Fruit fly (Drosophila melanogaster) whole organism, prepupa: ENCODE measurements around the gene Rpn1.
A peak's percentile ranks its signal among the peaks of the same experiment; 100 is the strongest.

Source experiments
- Blimp-1 ChIP-seq: fragments of 200-800 bp; sonication (Bioruptor generic); optimal IDR thresholded peaks from 3 replicates; lab custom pipeline; 2017; ENCODE audit warnings: missing biosample characterization, missing genetic modification characterization, mild to moderate bottlenecking, moderate library complexity, missing genetic modification reagents
- CG11294 ChIP-seq: fragments of 200-800 bp; sonication (Bioruptor generic); IDR thresholded peaks from 2 replicates; pipeline ENCODE4 v1.3.6; 2022; ENCODE audit warnings: missing biosample characterization, missing genetic modification characterization
- CG11762 ChIP-seq: fragments of 200-800 bp; sonication (Bioruptor generic); optimal IDR thresholded peaks from 3 replicates; lab custom pipeline; 2016; ENCODE audit warnings: missing biosample characterization, missing genetic modification characterization; ENCODE audit not compliant: insufficient read depth
- CG15336 ChIP-seq: fragments of 200-800 bp; sonication (Bioruptor generic); IDR thresholded peaks from 2 replicates; pipeline ENCODE4 v1.3.6; 2022; ENCODE audit warnings: missing biosample characterization, missing genetic modification characterization
- CG1621 ChIP-seq: fragments of 200-800 bp; sonication (Bioruptor generic); optimal IDR thresholded peaks from 3 replicates; lab custom pipeline; 2018; ENCODE audit warnings: missing biosample characterization, mild to moderate bottlenecking, missing genetic modification characterization
- CG16779 ChIP-seq: fragments of 200-800 bp; sonication (Bioruptor generic); optimal IDR thresholded peaks from 3 replicates; lab custom pipeline; 2017; ENCODE audit warnings: missing biosample characterization, mild to moderate bottlenecking, missing genetic modification characterization
- CG34406 ChIP-seq: fragments of 200-800 bp; sonication (Bioruptor generic); optimal IDR thresholded peaks from 3 replicates; lab custom pipeline; 2016; ENCODE audit warnings: missing biosample characterization, missing genetic modification characterization
- CG3919 ChIP-seq: fragments of 200-800 bp; sonication (Bioruptor generic); optimal IDR thresholded peaks from 3 replicates; lab custom pipeline; 2016; ENCODE audit warnings: missing biosample characterization, missing genetic modification characterization
- CG6163 ChIP-seq: fragments of 200-800 bp; sonication (Bioruptor generic); IDR thresholded peaks from 3 replicates; pipeline ENCODE4 v1.3.6; 2022; ENCODE audit warnings: missing biosample characterization, missing genetic modification characterization
- CG6276 ChIP-seq: fragments of 200-800 bp; sonication (Bioruptor generic); optimal IDR thresholded peaks from 2 replicates; lab custom pipeline; 2017; ENCODE audit warnings: missing biosample characterization, mild to moderate bottlenecking, missing genetic modification characterization
- CG6792 ChIP-seq: fragments of 200-800 bp; sonication (Bioruptor generic); optimal IDR thresholded peaks from 3 replicates; lab custom pipeline; 2016; ENCODE audit warnings: missing biosample characterization, missing genetic modification characterization
- CG6808 ChIP-seq: fragments of 200-800 bp; sonication (Bioruptor generic); optimal IDR thresholded peaks from 3 replicates; lab custom pipeline; 2017; ENCODE audit warnings: missing biosample characterization, missing genetic modification characterization, mild to moderate bottlenecking, moderate library complexity, missing genetic modification reagents
- CG6854 ChIP-seq: fragments of 200-800 bp; sonication (Bioruptor generic); optimal IDR thresholded peaks from 2 replicates; lab custom pipeline; 2017; ENCODE audit warnings: missing biosample characterization, mild to moderate bottlenecking, missing genetic modification characterization
- CG7368 ChIP-seq: fragments of 200-800 bp; sonication (Bioruptor generic); optimal IDR thresholded peaks from 3 replicates; lab custom pipeline; 2016; ENCODE audit warnings: missing biosample characterization, missing genetic modification characterization
- CG8119 ChIP-seq: fragments of 200-800 bp; sonication (Bioruptor generic); IDR thresholded peaks from 3 replicates; pipeline ENCODE4 v1.3.6; 2022; ENCODE audit warnings: missing biosample characterization, missing genetic modification characterization
- CG8632 ChIP-seq: fragments of 200-800 bp; sonication (Bioruptor generic); optimal IDR thresholded peaks from 3 replicates; lab custom pipeline; 2016; ENCODE audit warnings: missing biosample characterization, missing genetic modification characterization
- CG9139 ChIP-seq: fragments of 200-800 bp; sonication (Bioruptor generic); optimal IDR thresholded peaks from 3 replicates; lab custom pipeline; 2017; ENCODE audit warnings: missing biosample characterization, mild to moderate bottlenecking, missing genetic modification characterization
- Eip75B ChIP-seq: fragments of 200-800 bp; sonication (Bioruptor generic); optimal IDR thresholded peaks from 3 replicates; lab custom pipeline; 2016; ENCODE audit warnings: missing biosample characterization, missing genetic modification characterization
- Eip78C ChIP-seq: fragments of 200-800 bp; sonication (Bioruptor generic); peaks from one replicate; lab custom pipeline; 2016; ENCODE audit warnings: missing biosample characterization, missing genetic modification characterization
- Ets21C ChIP-seq: fragments of 200-800 bp; sonication (Bioruptor generic); optimal IDR thresholded peaks from 3 replicates; lab custom pipeline; 2016; ENCODE audit warnings: missing biosample characterization, missing genetic modification characterization
- Ets96B ChIP-seq: fragments of 200-800 bp; optimal IDR thresholded peaks from 2 replicates; lab custom pipeline; 2019; ENCODE audit warnings: missing biosample characterization, mild to moderate bottlenecking, missing genetic modification characterization, moderate library complexity
- Hr39 ChIP-seq: fragments of 200-800 bp; sonication (Bioruptor generic); optimal IDR thresholded peaks from 2 replicates; lab custom pipeline; 2016; ENCODE audit warnings: missing biosample characterization, missing genetic modification characterization
- Hr4 ChIP-seq: fragments of 200-800 bp; sonication (Bioruptor generic); optimal IDR thresholded peaks from 3 replicates; lab custom pipeline; 2016; ENCODE audit warnings: missing biosample characterization, missing genetic modification characterization
- Lpt ChIP-seq: fragments of 200-800 bp; sonication (Bioruptor generic); optimal IDR thresholded peaks from 3 replicates; lab custom pipeline; 2016; ENCODE audit warnings: missing biosample characterization, missing genetic modification characterization
- OdsH ChIP-seq: fragments of 200-800 bp; sonication (Bioruptor generic); optimal IDR thresholded peaks from 3 replicates; lab custom pipeline; 2016; ENCODE audit warnings: missing biosample characterization, missing genetic modification characterization
- Sox102F ChIP-seq: fragments of 200-800 bp; sonication (Bioruptor generic); optimal IDR thresholded peaks from 2 replicates; lab custom pipeline; 2016; ENCODE audit warnings: missing biosample characterization, mild to moderate bottlenecking, missing genetic modification characterization
- Sox15 ChIP-seq: fragments of 200-800 bp; sonication (Bioruptor generic); optimal IDR thresholded peaks from 3 replicates; lab custom pipeline; 2016; ENCODE audit warnings: missing biosample characterization, missing genetic modification characterization
- cyc ChIP-seq: fragments of 200-800 bp; sonication (Bioruptor generic); optimal IDR thresholded peaks from 3 replicates; lab custom pipeline; 2016; ENCODE audit warnings: missing biosample characterization, missing genetic modification characterization
- dsx ChIP-seq: fragments of 200-800 bp; optimal IDR thresholded peaks from 3 replicates; lab custom pipeline; 2019; ENCODE audit warnings: missing biosample characterization, mild to moderate bottlenecking, missing genetic modification characterization, moderate library complexity; ENCODE audit not compliant: poor library complexity, severe bottlenecking
- eg ChIP-seq: fragments of 200-800 bp; sonication (Bioruptor generic); IDR thresholded peaks from 3 replicates; pipeline ENCODE4 v1.3.6; 2022; ENCODE audit warnings: missing biosample characterization, missing genetic modification characterization
- fd59A ChIP-seq: fragments of 200-800 bp; sonication (Bioruptor generic); optimal IDR thresholded peaks from 2 replicates; lab custom pipeline; 2017; ENCODE audit warnings: missing biosample characterization, mild to moderate bottlenecking, missing genetic modification characterization, missing genetic modification reagents
- fd85E ChIP-seq: fragments of 200-800 bp; sonication (Bioruptor generic); optimal IDR thresholded peaks from 3 replicates; lab custom pipeline; 2016; ENCODE audit warnings: missing biosample characterization, missing genetic modification characterization
- fkh ChIP-seq: fragments of 200-800 bp; sonication (Bioruptor generic); optimal IDR thresholded peaks from 3 replicates; lab custom pipeline; 2017; ENCODE audit warnings: missing biosample characterization, mild to moderate bottlenecking, missing genetic modification characterization, moderate library complexity
- lz ChIP-seq: fragments of 200-800 bp; sonication (Bioruptor generic); optimal IDR thresholded peaks from 3 replicates; lab custom pipeline; 2016; ENCODE audit warnings: missing biosample characterization, missing genetic modification characterization
- net ChIP-seq: fragments of 200-800 bp; sonication (Bioruptor generic); optimal IDR thresholded peaks from 3 replicates; lab custom pipeline; 2016; ENCODE audit warnings: missing biosample characterization, missing genetic modification characterization
- pdm3 ChIP-seq: fragments of 200-800 bp; sonication (Bioruptor generic); optimal IDR thresholded peaks from 3 replicates; lab custom pipeline; 2016; ENCODE audit warnings: missing biosample characterization, missing genetic modification characterization
- ss ChIP-seq, 2 experiments: fragments of 200-800 bp; sonication (Bioruptor generic); optimal IDR thresholded peaks; 2 replicates in 1 of 2; 3 replicates in 1 of 2; lab custom pipeline; 2017 to 2018; ENCODE audit warnings: mild to moderate bottlenecking in 2 of 2, missing biosample characterization in 2 of 2, missing genetic modification characterization in 2 of 2, moderate library complexity in 1 of 2
- svp ChIP-seq: fragments of 200-800 bp; sonication (Bioruptor generic); peaks from one replicate; lab custom pipeline; 2016; ENCODE audit warnings: missing biosample characterization, missing genetic modification characterization
- topi ChIP-seq: fragments of 200-800 bp; sonication (Bioruptor generic); optimal IDR thresholded peaks from 3 replicates; lab custom pipeline; 2016; ENCODE audit warnings: missing biosample characterization, missing genetic modification characterization
- vri ChIP-seq: fragments of 200-800 bp; sonication (Bioruptor generic); optimal IDR thresholded peaks from 3 replicates; lab custom pipeline; 2016; ENCODE audit warnings: missing biosample characterization, mild to moderate bottlenecking, missing genetic modification characterization

Gene Rpn1

DNA sequence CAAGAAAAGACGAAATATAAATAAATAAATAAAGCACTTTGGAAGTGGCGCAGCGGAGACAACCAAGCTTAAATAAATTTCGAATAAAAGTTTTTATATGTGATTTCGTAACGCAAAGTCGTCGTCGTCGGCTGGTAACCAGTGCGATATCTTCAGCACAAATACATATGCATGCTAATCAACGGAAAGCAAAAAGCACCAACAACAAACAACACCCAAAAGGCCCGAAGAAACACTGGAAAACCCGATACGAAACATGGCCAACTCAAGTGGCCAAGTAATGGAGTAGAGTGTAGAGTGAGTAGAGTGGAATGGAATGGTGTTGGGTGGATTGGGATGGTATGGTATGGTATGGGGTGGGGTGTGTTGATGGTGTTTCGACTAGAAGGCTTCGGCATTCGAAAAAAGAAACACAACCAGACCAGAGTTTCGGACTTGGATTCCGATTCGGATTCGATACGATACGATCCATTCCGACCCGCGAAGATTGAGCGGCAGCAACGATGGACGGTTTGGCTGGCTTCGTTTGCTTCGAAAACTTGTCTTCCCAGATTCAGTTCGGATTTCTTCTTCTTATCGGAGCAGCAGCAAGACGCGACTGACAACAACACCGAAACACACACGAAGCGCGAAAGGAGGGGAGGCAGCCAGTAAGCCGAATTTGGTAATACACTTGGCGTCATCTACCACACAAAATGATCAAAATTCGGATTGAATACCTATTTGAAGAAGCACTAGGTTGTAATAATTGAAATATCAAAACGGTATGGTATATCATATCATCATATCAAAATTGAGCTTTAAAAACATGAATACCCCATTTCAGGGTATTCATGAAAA is 12.1 kb upstream of the Rpn1 start (continued):
- TF ChIP-seq Lpt (GFP tag; lab: Kevin White, UChicago) (peak; percentile 96), CG11762 (peak; percentile 91), eg (GFP tag; lab: Robert Waterston, UW) (peak; percentile 97), CG9139 (GFP tag; lab: Kevin White, UChicago) (peak; percentile 89), CG6276 (GFP tag; lab: Kevin White, UChicago) (peak; percentile 96), Hr4 (peak; percentile 98), CG16779 (tag; lab: Kevin White, UChicago) (peak; percentile 96), net (peak; percentile 98), Sox102F (GFP tag; lab: Kevin White, UChicago) (peak; percentile 99), lz (peak; percentile 99), fd85E (GFP tag; lab: Kevin White, UChicago) (peak; percentile 92), Ets21C (GFP tag; lab: Kevin White, UChicago) (peak; percentile 98), CG15336 (GFP tag; lab: Robert Waterston, UW) (peak; percentile 98), Sox15 (GFP tag; lab: Kevin White, UChicago) (peak; percentile 98), CG1621 (tag; lab: Kevin White, UChicago) (peak; percentile 98)
- TF ChIP-seq, all 60 proteins: peak for 60

DNA sequence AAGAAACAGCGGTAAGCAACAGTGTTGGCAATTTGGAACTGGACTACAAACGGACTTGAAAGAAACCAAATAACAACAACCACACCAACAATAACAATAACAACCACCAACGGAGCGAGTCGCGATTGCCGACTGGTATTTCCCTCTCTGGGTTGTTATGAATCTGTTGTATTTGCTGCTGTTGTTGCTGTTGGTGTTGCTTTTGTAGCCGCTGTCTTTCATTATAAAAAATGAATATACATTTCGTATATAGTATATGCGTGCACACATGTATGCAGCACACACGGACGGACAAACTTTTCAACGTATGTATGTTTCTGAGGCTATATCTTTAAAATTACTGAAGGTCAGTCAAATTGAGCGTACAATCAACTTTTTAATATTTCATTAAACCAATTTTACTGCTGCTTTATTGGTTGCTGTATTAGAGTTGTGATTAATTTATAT is 11.4 kb upstream of the Rpn1 start:
- TF ChIP-seq CG6854 (GFP tag; lab: Kevin White, UChicago) (no peak), vri (peak; percentile 47)

DNA sequence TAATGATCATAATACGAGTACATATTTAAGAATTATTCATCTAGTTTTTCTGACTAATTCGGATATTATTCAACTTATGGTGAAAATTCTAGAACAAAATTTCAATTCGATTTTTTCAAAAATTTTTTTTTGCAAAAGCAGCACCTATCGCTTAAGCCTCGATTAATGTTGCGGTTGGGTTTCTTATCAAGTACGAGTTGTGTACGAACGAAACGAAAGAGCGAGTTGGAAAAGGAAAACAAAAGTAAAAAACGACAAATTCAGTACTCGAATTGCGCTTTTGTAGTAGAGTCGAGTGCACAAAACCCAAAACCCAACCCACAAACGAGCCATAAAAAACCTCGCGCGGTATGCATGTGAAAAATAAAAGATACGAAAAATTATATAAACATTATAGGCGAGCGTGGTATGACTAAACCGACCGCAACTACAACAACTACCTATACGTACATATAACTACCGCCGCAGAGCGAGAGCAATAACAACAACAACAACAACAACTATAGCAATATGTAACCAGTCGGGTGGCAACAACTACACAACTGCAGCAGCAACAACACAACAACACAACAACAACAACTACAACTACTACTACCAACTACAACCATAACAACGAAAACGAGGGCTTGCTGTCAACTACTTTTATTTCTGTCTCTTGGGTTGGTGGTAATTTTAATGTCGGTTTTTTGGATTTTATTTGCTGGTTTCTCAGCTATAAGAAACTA is 10.3 kb upstream of the Rpn1 start:
- no peak for TF ChIP-seq CG9139 (GFP tag; lab: Kevin White, UChicago)
- no peak for TF ChIP-seq Hr4
- peak; percentile 14 for TF ChIP-seq Eip78C
- TF ChIP-seq CG6792 (GFP tag; lab: Kevin White, UChicago) = no peak
- peak; percentile 20 for TF ChIP-seq fkh (GFP tag; lab: Kevin White, UChicago)
- no peak for TF ChIP-seq OdsH (GFP tag; lab: Kevin White, UChicago)
- no peak for TF ChIP-seq CG7368 (GFP tag; lab: Kevin White, UChicago)
- no peak for TF ChIP-seq cyc (GFP tag; lab: Kevin White, UChicago)
- TF ChIP-seq CG8632 (GFP tag; lab: Kevin White, UChicago) = no peak
- TF ChIP-seq CG8119 (GFP tag; lab: Robert Waterston, UW) = peak; percentile 45; the same call in 1 of the 3 replicates
- TF ChIP-seq dsx (GFP tag; lab: Kevin White, UChicago) = peak; percentile 2
- TF ChIP-seq CG6163 (GFP tag; lab: Robert Waterston, UW) = no peak
- TF ChIP-seq topi (GFP tag; lab: Kevin White, UChicago) = no peak
- TF ChIP-seq ss (GFP tag; optimal IDR thresholded peaks at IDR 0.05; lab: Kevin White, UChicago) = peak; percentile 19 to 29
- peak; percentile 1 for TF ChIP-seq CG16779 (tag; lab: Kevin White, UChicago)
- no peak for TF ChIP-seq CG34406 (GFP tag; lab: Kevin White, UChicago)

DNA sequence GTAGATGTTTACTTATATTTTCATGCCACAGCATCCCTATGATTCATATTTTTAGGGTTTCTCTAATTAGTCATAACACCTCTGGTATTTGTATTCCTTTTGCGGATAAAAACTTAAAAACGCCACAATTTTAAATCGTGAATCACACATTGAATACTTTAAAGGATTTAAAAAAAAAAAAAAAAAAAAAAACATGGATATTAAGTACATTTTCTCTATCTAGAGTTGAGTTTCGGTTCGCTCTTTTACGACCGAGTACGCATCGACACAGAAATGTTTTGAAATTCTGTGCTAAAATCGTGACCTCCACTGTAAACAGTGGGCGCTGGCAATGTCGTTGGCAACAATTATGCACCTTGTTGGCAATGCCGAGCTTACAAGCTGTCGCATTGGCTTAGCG is 9.4 kb upstream of the Rpn1 start:
- TF ChIP-seq Lpt (GFP tag; lab: Kevin White, UChicago) = peak; percentile 39
- TF ChIP-seq Hr39 (GFP tag; lab: Kevin White, UChicago) = peak; percentile 38
- TF ChIP-seq CG9139 (GFP tag; lab: Kevin White, UChicago) = no peak
- no peak for TF ChIP-seq CG11762
- 0 out of 2 replicates have a peak, but pooled peaks have one; percentile 32 for TF ChIP-seq CG11294 (GFP tag; lab: Robert Waterston, UW)
- TF ChIP-seq CG6792 (GFP tag; lab: Kevin White, UChicago) = peak; percentile 17
- TF ChIP-seq CG6276 (GFP tag; lab: Kevin White, UChicago) = peak; percentile 19
- no peak for TF ChIP-seq CG6808
- no peak for TF ChIP-seq fd59A (GFP tag; lab: Kevin White, UChicago)
- no peak for TF ChIP-seq CG16779 (tag; lab: Kevin White, UChicago)
- no peak for TF ChIP-seq Ets96B (tag; lab: Kevin White, UChicago)
- peak; percentile 51 for TF ChIP-seq pdm3
- TF ChIP-seq CG6163 (GFP tag; lab: Robert Waterston, UW) = peak; percentile 65
- TF ChIP-seq CG34406 (GFP tag; lab: Kevin White, UChicago) = peak; percentile 34
- peak; percentile 61; the same call in 2 of the 3 replicates for TF ChIP-seq eg (GFP tag; lab: Robert Waterston, UW)
- TF ChIP-seq CG3919 (GFP tag; lab: Kevin White, UChicago) = peak; percentile 44
- no peak for TF ChIP-seq Eip75B (GFP tag; lab: Kevin White, UChicago)
- no peak for TF ChIP-seq dsx (GFP tag; lab: Kevin White, UChicago)
- TF ChIP-seq topi (GFP tag; lab: Kevin White, UChicago) = peak; percentile 26
- no peak for TF ChIP-seq CG7368 (GFP tag; lab: Kevin White, UChicago)
- TF ChIP-seq svp (GFP tag; lab: Kevin White, UChicago) = peak; percentile 64
- peak; percentile 74 for TF ChIP-seq CG15336 (GFP tag; lab: Robert Waterston, UW)
- TF ChIP-seq Blimp-1 (GFP tag; lab: Kevin White, UChicago) = no peak
